Worm (Caenorhabditis elegans): ENCODE results near the gene grl-30.

ce11 chrV:3579248-3579647, 23.2 kb downstream of the grl-30 start:
- TF ChIP-seq dpl-1 (GFP tag; optimal IDR thresholded peaks at IDR 0.05) = no peak
- TF ChIP-seq hmg-1.2 (GFP tag; IDR thresholded peaks at IDR 0.05) = no peak
- no peak for TF ChIP-seq nhr-120 (GFP tag; IDR thresholded peaks at IDR 0.05)
- no peak for TF ChIP-seq K11D2.4 (GFP tag; IDR thresholded peaks at IDR 0.05)
- TF ChIP-seq lin-40 (tag; optimal IDR thresholded peaks at IDR 0.05) = no peak
- no peak for TF ChIP-seq egl-18 (GFP tag; IDR thresholded peaks at IDR 0.05)
- TF ChIP-seq chd-7 (tag; optimal IDR thresholded peaks at IDR 0.05) = no peak
- TF ChIP-seq athp-1 (tag; optimal IDR thresholded peaks at IDR 0.05) = no peak
